Fruit fly (Drosophila melanogaster) whole organism, embryonic: ENCODE data around the gene CG5326.

ENCODE experiments used
- C15 ChIP-seq: fragments of 200-800 bp; sonication (Bioruptor generic); IDR thresholded peaks from 3 replicates; pipeline ENCODE4 v1.3.6; 2022; ENCODE audit warnings: missing biosample characterization, missing genetic modification characterization
- CG13624 ChIP-seq: fragments of 200-800 bp; sonication (Bioruptor generic); optimal IDR thresholded peaks from 2 replicates; lab custom pipeline; 2016; ENCODE audit warnings: missing biosample characterization, missing genetic modification characterization
- CG14965 ChIP-seq: fragments of 200-800 bp; sonication (Bioruptor generic); optimal IDR thresholded peaks from 2 replicates; lab custom pipeline; 2016; ENCODE audit warnings: missing biosample characterization, missing genetic modification characterization, borderline replicate concordance
- CG15514 ChIP-seq: fragments of 200-800 bp; sonication (Bioruptor generic); optimal IDR thresholded peaks from 3 replicates; lab custom pipeline; 2017; ENCODE audit warnings: missing biosample characterization, missing genetic modification characterization, mild to moderate bottlenecking, moderate library complexity, missing genetic modification reagents
- CG1602 ChIP-seq: fragments of 200-800 bp; sonication (Bioruptor generic); optimal IDR thresholded peaks from 3 replicates; lab custom pipeline; 2016; ENCODE audit warnings: missing biosample characterization, missing genetic modification characterization
- CG1792 ChIP-seq: fragments of 200-800 bp; sonication (Bioruptor generic); optimal IDR thresholded peaks from 2 replicates; lab custom pipeline; 2016; ENCODE audit warnings: missing biosample characterization, missing genetic modification characterization
- CG2712 ChIP-seq: fragments of 200-800 bp; optimal IDR thresholded peaks from 3 replicates; lab custom pipeline; 2019; ENCODE audit warnings: missing biosample characterization, mild to moderate bottlenecking, missing genetic modification characterization, moderate library complexity
- CG30431 ChIP-seq: fragments of 200-800 bp; sonication (Bioruptor generic); optimal IDR thresholded peaks from 2 replicates; lab custom pipeline; 2017; ENCODE audit warnings: missing biosample characterization, missing genetic modification characterization
- CG3838 ChIP-seq: fragments of 200-800 bp; sonication (Bioruptor generic); optimal IDR thresholded peaks from 3 replicates; lab custom pipeline; 2016; ENCODE audit warnings: missing biosample characterization, missing genetic modification characterization
- CG6175 ChIP-seq: fragments of 200-800 bp; sonication (Bioruptor generic); IDR thresholded peaks from 3 replicates; pipeline ENCODE4 v1.3.6; 2022; ENCODE audit warnings: missing biosample characterization, missing genetic modification characterization
- CG7271 ChIP-seq: fragments of 200-800 bp; sonication (Bioruptor generic); optimal IDR thresholded peaks from 2 replicates; lab custom pipeline; 2018; ENCODE audit warnings: missing biosample characterization, mild to moderate bottlenecking, missing genetic modification characterization, moderate library complexity
- CG7987 ChIP-seq: fragments of 200-800 bp; sonication (Bioruptor generic); optimal IDR thresholded peaks from 2 replicates; lab custom pipeline; 2018; ENCODE audit warnings: missing biosample characterization, mild to moderate bottlenecking, missing genetic modification characterization, moderate library complexity
- CG8359 ChIP-seq: fragments of 200-800 bp; sonication (Bioruptor generic); optimal IDR thresholded peaks from 2 replicates; lab custom pipeline; 2017; ENCODE audit warnings: missing biosample characterization, mild to moderate bottlenecking, missing genetic modification characterization, borderline replicate concordance
- CG8765 ChIP-seq: fragments of 200-800 bp; sonication (Bioruptor generic); IDR thresholded peaks from 2 replicates; pipeline ENCODE4 v1.3.6; 2022; ENCODE audit warnings: missing biosample characterization, missing genetic modification characterization
- CkIIα-i1 ChIP-seq: fragments of 200-800 bp; sonication (Bioruptor generic); IDR thresholded peaks from 2 replicates; pipeline ENCODE4 v1.3.6; 2022; ENCODE audit warnings: missing biosample characterization, missing genetic modification characterization
- CrebB ChIP-seq: fragments of 200-800 bp; sonication (Bioruptor generic); optimal IDR thresholded peaks from 3 replicates; lab custom pipeline; 2018; ENCODE audit warnings: missing biosample characterization, mild to moderate bottlenecking, missing genetic modification characterization
- D ChIP-seq, 2 experiments: fragments of 200-800 bp in 1 of 2; fragments of >200 bp in 1 of 2; sonication (Bioruptor generic) in 1 of 2; optimal IDR thresholded peaks; 2 replicates in 1 of 2; 3 replicates in 1 of 2; lab custom pipeline; 2017; ENCODE audit warnings: mild to moderate bottlenecking in 1 of 2, missing biosample characterization in 1 of 2, missing genetic modification characterization in 1 of 2, missing genetic modification reagents in 1 of 2
- Eip74EF ChIP-seq, 2 experiments: fragments of 200-800 bp in 1 of 2; fragments of >200 bp in 1 of 2; sonication (Bioruptor generic) in 1 of 2; optimal IDR thresholded peaks; 2 replicates each; lab custom pipeline; 2017 to 2019; ENCODE audit warnings: missing biosample characterization in 2 of 2, missing genetic modification characterization in 2 of 2, mild to moderate bottlenecking in 1 of 2, moderate library complexity in 1 of 2
- HLHmδ ChIP-seq: fragments of 200-800 bp; sonication (Bioruptor generic); optimal IDR thresholded peaks from 2 replicates; lab custom pipeline; 2018; ENCODE audit warnings: missing biosample characterization, mild to moderate bottlenecking, missing genetic modification characterization, moderate library complexity
- Hey ChIP-seq: fragments of 200-800 bp; sonication (Bioruptor generic); optimal IDR thresholded peaks from 3 replicates; lab custom pipeline; 2018; ENCODE audit warnings: missing biosample characterization, mild to moderate bottlenecking, missing genetic modification characterization
- MBD-R2 ChIP-seq: fragments of 200-800 bp; sonication (Bioruptor generic); IDR thresholded peaks from 2 replicates; pipeline ENCODE4 v1.3.6; 2022; ENCODE audit warnings: missing biosample characterization, missing genetic modification characterization
- Med ChIP-seq: fragments of 200-800 bp; sonication (Bioruptor generic); peaks from one replicate; lab custom pipeline; 2016; ENCODE audit warnings: missing biosample characterization, missing genetic modification characterization, mild to moderate bottlenecking, inconsistent platforms, moderate library complexity
- Myb ChIP-seq: fragments of 200-800 bp; sonication (Bioruptor generic); optimal IDR thresholded peaks from 2 replicates; lab custom pipeline; 2016; ENCODE audit warnings: missing biosample characterization, missing genetic modification characterization
- NC2α ChIP-seq: fragments of 200-800 bp; sonication (Bioruptor generic); optimal IDR thresholded peaks from 2 replicates; lab custom pipeline; 2016; ENCODE audit warnings: missing biosample characterization, missing genetic modification characterization
- Sox100B ChIP-seq: fragments of 200-800 bp; sonication (Bioruptor generic); optimal IDR thresholded peaks from 3 replicates; lab custom pipeline; 2018; ENCODE audit warnings: missing biosample characterization, mild to moderate bottlenecking, missing genetic modification characterization
- Spps ChIP-seq: fragments of 200-800 bp; sonication (Bioruptor generic); optimal IDR thresholded peaks from 2 replicates; lab custom pipeline; 2018; ENCODE audit warnings: missing biosample characterization, mild to moderate bottlenecking, missing genetic modification characterization
- Taf1 ChIP-seq: fragments of 200-800 bp; sonication (Bioruptor generic); IDR thresholded peaks from 2 replicates; pipeline ENCODE4 v1.3.6; 2022; ENCODE audit warnings: missing biosample characterization, missing genetic modification characterization
- Trl ChIP-seq, 3 experiments: fragments of >200 bp in 2 of 3; fragments of 200-800 bp in 1 of 3; sonication (Bioruptor generic) in 1 of 3; optimal IDR thresholded peaks; 2 replicates in 1 of 3; 3 replicates in 2 of 3; lab custom pipeline; 2016 to 2017; ENCODE audit warnings: missing biosample characterization in 1 of 3, missing genetic modification characterization in 1 of 3
- YL-1 ChIP-seq: fragments of 200-800 bp; sonication (Bioruptor generic); optimal IDR thresholded peaks from 3 replicates; lab custom pipeline; 2017; ENCODE audit warnings: missing biosample characterization, mild to moderate bottlenecking, missing genetic modification characterization
- cg ChIP-seq: fragments of 200-800 bp; sonication (Bioruptor generic); optimal IDR thresholded peaks from 3 replicates; lab custom pipeline; 2019; ENCODE audit warnings: missing biosample characterization, mild to moderate bottlenecking, missing genetic modification characterization, moderate library complexity
- dimm ChIP-seq: fragments of 200-800 bp; sonication (Bioruptor generic); IDR thresholded peaks from 2 replicates; pipeline ENCODE4 v1.3.6; 2022; ENCODE audit warnings: missing biosample characterization, missing genetic modification characterization
- fd3F ChIP-seq: fragments of 200-800 bp; sonication (Bioruptor generic); optimal IDR thresholded peaks from 2 replicates; lab custom pipeline; 2018; ENCODE audit warnings: missing biosample characterization, mild to moderate bottlenecking, missing genetic modification characterization, moderate library complexity
- fd96Cb ChIP-seq: fragments of 200-800 bp; sonication (Bioruptor generic); optimal IDR thresholded peaks from 2 replicates; lab custom pipeline; 2018; ENCODE audit warnings: missing biosample characterization, mild to moderate bottlenecking, missing genetic modification characterization, moderate library complexity
- fu2 ChIP-seq: fragments of 200-800 bp; sonication (Bioruptor generic); optimal IDR thresholded peaks from 2 replicates; lab custom pipeline; 2016; ENCODE audit warnings: missing biosample characterization, missing genetic modification characterization
- gem ChIP-seq: fragments of 200-800 bp; sonication (Bioruptor generic); optimal IDR thresholded peaks from 2 replicates; lab custom pipeline; 2019; ENCODE audit warnings: missing biosample characterization, mild to moderate bottlenecking, missing genetic modification characterization, moderate library complexity
- gsb-n ChIP-seq: fragments of 200-800 bp; sonication (Bioruptor generic); optimal IDR thresholded peaks from 3 replicates; lab custom pipeline; 2018; ENCODE audit warnings: missing biosample characterization, mild to moderate bottlenecking, missing genetic modification characterization
- ham ChIP-seq: fragments of 200-800 bp; sonication (Bioruptor generic); IDR thresholded peaks from 2 replicates; pipeline ENCODE4 v1.3.6; 2022; ENCODE audit warnings: missing biosample characterization, missing genetic modification characterization
- inv ChIP-seq: fragments of 200-800 bp; sonication (Bioruptor generic); IDR thresholded peaks from 2 replicates; pipeline ENCODE4 v1.3.6; 2022; ENCODE audit warnings: missing biosample characterization, missing genetic modification characterization; ENCODE audit not compliant: partially characterized antibody
- jing ChIP-seq: fragments of 200-800 bp; sonication (Bioruptor generic); optimal IDR thresholded peaks from 2 replicates; lab custom pipeline; 2018; ENCODE audit warnings: missing biosample characterization, mild to moderate bottlenecking, missing genetic modification characterization
- ken ChIP-seq: fragments of 200-800 bp; sonication (Bioruptor generic); IDR thresholded peaks from 3 replicates; pipeline ENCODE4 v1.3.6; 2022; ENCODE audit warnings: missing biosample characterization, missing genetic modification characterization
- nau ChIP-seq: fragments of 200-800 bp; sonication (Bioruptor generic); optimal IDR thresholded peaks from 3 replicates; lab custom pipeline; 2017; ENCODE audit warnings: missing biosample characterization, mild to moderate bottlenecking, missing genetic modification characterization, missing genetic modification reagents
- pum ChIP-seq: fragments of 200-800 bp; sonication (Bioruptor generic); optimal IDR thresholded peaks from 2 replicates; lab custom pipeline; 2016; ENCODE audit warnings: missing biosample characterization, missing genetic modification characterization
- ro ChIP-seq: fragments of 200-800 bp; sonication (Bioruptor generic); IDR thresholded peaks from 2 replicates; pipeline ENCODE4 v1.3.6; 2022; ENCODE audit warnings: missing biosample characterization, missing genetic modification characterization
- slp2 ChIP-seq: fragments of 200-800 bp; sonication (Bioruptor generic); optimal IDR thresholded peaks from 2 replicates; lab custom pipeline; 2016; ENCODE audit warnings: missing biosample characterization, missing genetic modification characterization
- tin ChIP-seq: fragments of 200-800 bp; sonication (Bioruptor generic); optimal IDR thresholded peaks from 3 replicates; lab custom pipeline; 2016; ENCODE audit warnings: missing biosample characterization, missing genetic modification characterization
- tio ChIP-seq: fragments of 200-800 bp; sonication (Bioruptor generic); optimal IDR thresholded peaks from 2 replicates; lab custom pipeline; 2017; ENCODE audit warnings: missing biosample characterization, missing genetic modification characterization, inconsistent platforms
- ttk ChIP-seq: fragments of 200-800 bp; sonication (Bioruptor generic); IDR thresholded peaks from 2 replicates; pipeline ENCODE4 v2.1.2; 2022; ENCODE audit warnings: missing biosample characterization, missing genetic modification characterization
- zen ChIP-seq: fragments of 200-800 bp; sonication (Bioruptor generic); optimal IDR thresholded peaks from 3 replicates; lab custom pipeline; 2018; ENCODE audit warnings: missing biosample characterization, mild to moderate bottlenecking, missing genetic modification characterization, moderate library complexity
- zen2 ChIP-seq: fragments of 200-800 bp; sonication (Bioruptor generic); IDR thresholded peaks from 3 replicates; pipeline ENCODE4 v1.3.6; 2022; ENCODE audit warnings: missing biosample characterization, missing genetic modification characterization; ENCODE audit not compliant: partially characterized antibody
- zfh2 ChIP-seq: fragments of 200-800 bp; sonication (Bioruptor generic); optimal IDR thresholded peaks from 2 replicates; lab custom pipeline; 2016; ENCODE audit warnings: missing biosample characterization, missing genetic modification characterization

CG5326 gene

DNA sequence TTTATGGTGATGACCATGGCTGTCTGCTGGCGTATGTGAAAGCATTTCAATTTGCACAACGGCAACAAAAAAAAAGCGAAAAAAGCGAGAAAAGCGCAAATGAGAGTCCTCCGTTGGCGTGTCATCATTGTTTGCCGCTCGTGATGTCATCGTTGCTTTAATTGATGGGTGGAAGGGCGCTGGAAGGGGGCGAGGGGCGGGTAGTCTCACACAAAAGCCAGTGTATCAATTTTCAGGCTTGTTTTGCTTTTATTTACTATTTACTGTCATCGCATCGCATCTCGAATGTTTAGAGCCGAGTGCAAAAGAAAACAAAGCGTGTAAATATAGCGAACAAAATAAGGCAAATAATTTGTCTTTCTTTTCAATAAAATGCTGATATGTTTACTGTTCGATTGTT is 49.6 kb upstream of the CG5326 start (continued):
- TF ChIP-seq CG13624 (GFP tag; lab: Kevin White, UChicago) (no peak), fd96Cb (tag; lab: Kevin White, UChicago) (peak; percentile 59), Spps (tag; lab: Kevin White, UChicago) (no peak), slp2 (no peak), CG1792 (GFP tag; lab: Kevin White, UChicago) (no peak), tio (GFP tag; lab: Kevin White, UChicago) (no peak), CG2712 (tag; lab: Kevin White, UChicago) (peak; percentile 45), CG8765 (no peak), MBD-R2 (GFP tag; lab: Robert Waterston, UW) (no peak), YL-1 (GFP tag; lab: Kevin White, UChicago) (no peak), fd3F (GFP tag; lab: Kevin White, UChicago) (no peak), ttk (GFP tag; lab: Robert Waterston, UW) (no peak), CkIIα-i1 (GFP tag; lab: Robert Waterston, UW) (no peak), gem (tag; lab: Kevin White, UChicago) (peak; percentile 64), CG7271 (tag; lab: Kevin White, UChicago) (peak; percentile 62), zen (no peak), Trl (optimal IDR thresholded peaks at IDR 0.05; lab: Kevin White, UChicago) (no peak), Trl (GFP tag; optimal IDR thresholded peaks at IDR 0.05; lab: Kevin White, UChicago) (no peak), zen2 (GFP tag; lab: Robert Waterston, UW) (no peak), gsb-n (peak; percentile 69), ham (no peak), CG30431 (GFP tag; lab: Kevin White, UChicago) (no peak), Taf1 (GFP tag; lab: Robert Waterston, UW) (no peak), inv (no peak), Med (peak; percentile 65), Myb (GFP tag; lab: Kevin White, UChicago) (no peak), cg (GFP tag; lab: Kevin White, UChicago) (no peak), Sox100B (GFP tag; lab: Kevin White, UChicago) (no peak), CG6175 (GFP tag; lab: Robert Waterston, UW) (no peak), zfh2 (GFP tag; lab: Kevin White, UChicago) (no peak), D (optimal IDR thresholded peaks at IDR 0.05; lab: Kevin White, UChicago) (no peak), D (GFP tag; optimal IDR thresholded peaks at IDR 0.05; lab: Kevin White, UChicago) (peak; percentile 56), CrebB (peak; percentile 50), CG7987 (GFP tag; lab: Kevin White, UChicago) (peak; percentile 77), CG1602 (GFP tag; lab: Kevin White, UChicago) (no peak), CG14965 (GFP tag; lab: Kevin White, UChicago) (no peak), Eip74EF (GFP tag; optimal IDR thresholded peaks at IDR 0.05; lab: Kevin White, UChicago) (peak in 1 of 2 experiments; percentile 47), ken (GFP tag; lab: Robert Waterston, UW) (no peak), ro (GFP tag; lab: Robert Waterston, UW) (no peak), CG3838 (GFP tag; lab: Kevin White, UChicago) (no peak), tin (no peak), HLHmδ (GFP tag; lab: Kevin White, UChicago) (no peak), CG8359 (GFP tag; lab: Kevin White, UChicago) (peak; percentile 62), fu2 (no peak), nau (GFP tag; lab: Kevin White, UChicago) (peak; percentile 69), NC2α (no peak), jing (GFP tag; lab: Kevin White, UChicago) (no peak), CG15514 (GFP tag; lab: Kevin White, UChicago) (peak; percentile 12), pum (GFP tag; lab: Kevin White, UChicago) (no peak), C15 (GFP tag; lab: Robert Waterston, UW) (no peak), Hey (tag; lab: Kevin White, UChicago) (no peak), dimm (GFP tag; lab: Robert Waterston, UW) (no peak)
